Fruit fly (Drosophila melanogaster) whole organism, embryonic: ENCODE measurements around the gene Muc11A.

Source experiments
- CG15011 ChIP-seq: fragments of 200-800 bp; sonication (Bioruptor generic); optimal IDR thresholded peaks from 3 replicates; lab custom pipeline; 2018; ENCODE audit warnings: missing biosample characterization, mild to moderate bottlenecking, missing genetic modification characterization
- HLH54F ChIP-seq: fragments of 200-800 bp; sonication (Bioruptor generic); optimal IDR thresholded peaks from 3 replicates; lab custom pipeline; 2016; ENCODE audit warnings: missing biosample characterization, missing genetic modification characterization
- Hr78 ChIP-seq, 2 experiments: fragments of 200-800 bp in 1 of 2; fragments of >200 bp in 1 of 2; sonication (Bioruptor generic) in 1 of 2; optimal IDR thresholded peaks; 2 replicates each; lab custom pipeline; 2017 to 2019; ENCODE audit warnings: missing biosample characterization in 2 of 2, missing genetic modification characterization in 2 of 2, mild to moderate bottlenecking in 1 of 2, moderate library complexity in 1 of 2
- jumu ChIP-seq: fragments of 200-800 bp; sonication (Bioruptor generic); optimal IDR thresholded peaks from 3 replicates; lab custom pipeline; 2016; ENCODE audit warnings: missing biosample characterization, missing genetic modification characterization
- sc ChIP-seq, 3 experiments: fragments of >200 bp in 2 of 3; fragments of 200-800 bp in 1 of 3; sonication (Bioruptor generic) in 1 of 3; optimal IDR thresholded peaks; 2 replicates in 2 of 3; 3 replicates in 1 of 3; lab custom pipeline; 2017; ENCODE audit warnings: mild to moderate bottlenecking in 1 of 3, missing biosample characterization in 1 of 3, missing genetic modification characterization in 1 of 3, missing genetic modification reagents in 1 of 3

- no peak for TF ChIP-seq sc (optimal IDR thresholded peaks at IDR 0.05; lab: Kevin White, UChicago)
- TF ChIP-seq sc (GFP tag; optimal IDR thresholded peaks at IDR 0.05; lab: Kevin White, UChicago) = no peak
- TF ChIP-seq Hr78 (GFP tag; optimal IDR thresholded peaks at IDR 0.05; lab: Kevin White, UChicago) = no peak
- no peak for TF ChIP-seq HLH54F (GFP tag; lab: Kevin White, UChicago)
- TF ChIP-seq jumu = no peak
- TF ChIP-seq CG15011 (GFP tag; lab: Kevin White, UChicago) = no peak
These were observed 13.1 kb downstream of the Muc11A start, which contains the start of gene moon for dm6 chrX:12072718-12073117.
